Worm (Caenorhabditis elegans) whole organism, mixed stage, embryonic: ENCODE data around the gene F19C7.4.

ENCODE experiments used
- lin-13 ChIP-seq: fragments of 150-350 bp; optimal IDR thresholded peaks from 2 replicates; lab custom pipeline; 2014; ENCODE audit warnings: missing biosample characterization, missing genetic modification characterization
- nhr-237 ChIP-seq: fragments of 150-350 bp; optimal IDR thresholded peaks from 2 replicates; lab custom pipeline; 2014; ENCODE audit warnings: missing biosample characterization, missing genetic modification characterization
- nhr-76 ChIP-seq: sonication (generic microtip); optimal IDR thresholded peaks from 2 replicates; lab custom pipeline; 2017; ENCODE audit warnings: missing biosample characterization, missing genetic modification characterization
- snpc-4 ChIP-seq: fragments of 150-350 bp; optimal IDR thresholded peaks from 2 replicates; lab custom pipeline; 2014; ENCODE audit warnings: missing biosample characterization, missing genetic modification characterization
- unc-62 ChIP-seq: fragments of 150-350 bp; optimal IDR thresholded peaks from 2 replicates; lab custom pipeline; 2014; ENCODE audit warnings: missing biosample characterization, missing genetic modification reagents, missing genetic modification characterization

DNA sequence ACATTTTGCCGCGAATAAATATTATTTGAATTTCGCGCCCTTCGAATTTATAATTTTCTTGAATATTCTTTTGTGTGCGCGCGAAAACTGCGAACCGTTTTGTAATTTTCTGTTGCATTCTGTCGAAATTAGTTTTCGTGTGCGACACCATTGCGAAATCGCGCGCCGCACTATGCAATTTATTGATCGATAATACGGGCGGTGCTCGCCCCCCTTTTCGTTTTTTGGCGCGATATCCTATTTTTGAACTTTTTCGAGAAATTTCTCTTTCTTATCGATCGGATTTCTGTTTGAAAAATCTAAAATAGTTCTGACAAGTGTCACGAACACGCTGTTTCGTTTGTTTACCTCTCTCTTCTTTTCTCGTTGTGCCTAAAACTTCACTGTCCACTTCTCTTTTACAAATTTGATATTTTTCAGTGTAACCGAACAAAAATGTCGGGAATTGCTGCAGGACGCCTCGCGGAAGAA, 48.0 kb downstream of the F19C7.4 start, which contains the start of gene ubc-9:
- TF ChIP-seq lin-13 (tag; lab: Kevin White, UChicago) (peak; percentile 34), nhr-76 (no peak), unc-62 (no peak), nhr-237 (tag; lab: Kevin White, UChicago) (peak; percentile 40), snpc-4 (tag; lab: Kevin White, UChicago) (no peak)
